Fruit fly (Drosophila melanogaster): ENCODE measurements around the gene orb.

DNA sequence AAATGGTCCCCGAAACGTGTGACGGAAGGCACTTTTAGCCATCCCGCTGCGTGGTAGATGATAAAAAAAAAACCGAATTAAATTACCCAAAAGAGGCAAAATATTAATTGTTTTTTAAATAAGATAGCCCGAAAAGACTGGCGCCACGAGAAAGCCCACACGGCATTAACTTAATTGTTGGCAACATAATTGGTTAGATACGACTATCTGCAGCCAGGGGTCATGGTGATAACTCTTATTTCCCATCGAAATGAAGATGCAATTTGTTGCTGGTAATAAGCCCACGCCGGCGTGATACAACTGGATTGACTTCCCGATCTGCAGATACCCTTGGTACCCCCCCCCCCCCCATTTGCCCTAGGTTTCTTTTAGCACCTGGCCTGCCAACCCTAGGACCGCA is 47.1 kb upstream of the orb start:
- TF ChIP-seq CG8478 (optimal IDR thresholded peaks at IDR 0.05) (no peak), CTCF (optimal IDR thresholded peaks at IDR 0.05) (no peak)
